Worm (Caenorhabditis elegans): Measurements from ENCODE around the gene sdz-5.
A peak's percentile ranks its signal among the peaks of the same experiment; 100 is the strongest.

sdz-5 gene

DNA sequence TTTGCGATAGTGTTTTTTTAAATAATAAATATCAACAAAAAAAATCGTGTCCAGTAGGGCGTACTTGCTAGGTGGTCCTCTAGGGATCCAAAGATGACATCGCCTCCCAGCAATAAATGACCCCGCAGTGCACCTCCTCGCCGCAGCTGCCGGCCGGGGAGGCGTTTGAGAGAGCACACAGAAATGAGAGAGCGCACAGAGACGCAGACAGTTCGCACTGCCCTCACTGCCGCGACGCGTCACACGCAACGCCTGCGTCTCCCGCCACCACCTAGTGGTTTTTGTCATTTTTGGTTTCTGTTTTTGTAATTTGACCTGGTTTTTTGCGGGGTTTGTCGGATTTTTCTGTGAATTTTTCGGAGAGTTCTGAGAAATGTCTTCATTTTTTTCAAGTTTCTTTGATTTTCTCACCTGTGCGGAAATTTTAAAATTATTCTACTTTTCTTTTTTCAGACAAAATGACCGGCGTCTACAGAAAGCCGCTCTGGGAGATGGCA, 20.6 kb upstream of the sdz-5 start, which contains the start of gene lido-7:
lido-7 (plus strand) TSS at position 447 of the 497 bp plus-strand sequence.
- TF ChIP-seq ama-1 (optimal IDR thresholded peaks at IDR 0.05): no peak
- TF ChIP-seq aly-1 (tag; optimal IDR thresholded peaks at IDR 0.05): no peak

DNA sequence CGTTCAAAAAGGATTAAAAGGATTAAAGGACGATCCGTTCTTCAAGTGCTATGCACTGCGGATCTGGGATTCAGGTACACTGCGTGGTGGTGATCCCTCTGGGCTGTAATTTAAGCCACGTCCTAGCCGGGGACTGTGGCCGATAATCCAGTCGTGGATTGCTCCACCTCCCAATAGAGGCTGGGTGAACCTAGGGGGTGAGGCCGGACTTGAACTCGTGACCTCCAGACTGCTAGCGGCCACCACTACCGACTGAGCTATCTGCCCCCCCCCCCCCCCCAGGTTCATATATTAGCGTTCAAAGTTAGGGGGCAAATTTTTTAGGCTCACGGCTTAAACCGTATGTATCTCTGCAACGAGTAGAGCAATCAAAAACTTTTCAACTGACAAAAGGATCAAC, 19.4 kb upstream of the sdz-5 start:
- peak; percentile 39 for TF ChIP-seq ceh-36 (tag; optimal IDR thresholded peaks at IDR 0.05)

DNA sequence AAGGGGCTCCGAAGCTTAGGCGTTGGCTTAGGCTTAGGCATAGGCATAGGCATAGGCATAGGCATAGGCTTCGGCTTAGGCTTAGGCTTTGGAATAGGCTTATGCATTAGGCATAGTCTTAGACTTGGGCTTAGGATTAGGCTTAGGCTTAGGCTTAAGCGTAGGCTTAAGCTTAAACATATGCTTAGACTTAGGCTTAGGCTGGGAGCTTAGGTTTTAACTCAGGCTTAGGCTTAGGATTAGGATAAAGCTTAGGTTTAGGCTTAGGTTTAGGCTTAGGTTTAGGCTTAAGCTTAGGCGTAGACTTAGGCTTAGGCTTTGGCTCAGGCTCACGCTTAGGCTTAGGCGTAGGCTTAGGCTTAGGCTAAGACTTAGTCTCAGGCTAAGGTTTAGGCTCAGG, 18.4 kb upstream of the sdz-5 start:
- TF ChIP-seq flt-1 (GFP tag; IDR thresholded peaks at IDR 0.05): no peak
- peak; percentile 87 for TF ChIP-seq ceh-36 (tag; optimal IDR thresholded peaks at IDR 0.05)
- no peak for TF ChIP-seq tra-4 (tag; optimal IDR thresholded peaks at IDR 0.05)

DNA sequence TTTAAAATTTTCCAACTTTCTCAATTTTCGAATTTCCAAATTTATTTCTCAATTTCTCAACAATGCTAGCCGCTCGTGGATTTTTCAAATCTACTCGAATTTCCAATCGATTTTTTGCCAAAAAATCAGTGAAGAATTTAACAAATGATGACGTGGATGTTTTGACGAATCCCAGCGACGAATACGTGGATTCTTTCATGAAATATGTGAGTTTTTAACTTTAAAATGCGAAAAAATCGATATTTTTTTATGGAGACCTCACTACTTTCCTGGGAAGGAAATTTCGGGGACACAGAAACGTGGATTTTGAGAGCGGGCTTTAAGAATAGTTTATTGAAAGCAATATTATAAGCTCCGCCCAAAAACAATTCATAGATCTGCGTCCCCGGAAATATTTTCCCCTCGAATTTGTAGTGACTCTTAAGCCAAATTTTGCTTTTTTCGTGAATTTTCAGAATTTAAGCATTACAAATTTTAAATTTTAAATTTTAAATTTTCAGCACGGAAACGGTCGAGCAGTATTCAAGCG, 16.9 kb upstream of the sdz-5 start, which contains the start of gene K08A2.2:
K08A2.2 (plus strand) TSS at position 51 of the 529 bp plus-strand sequence.
- TF ChIP-seq pes-1 (GFP tag; IDR thresholded peaks at IDR 0.05): peak; percentile 62
- no peak for TF ChIP-seq sea-1 (GFP tag; conservative IDR thresholded peaks at IDR 0.05)

DNA sequence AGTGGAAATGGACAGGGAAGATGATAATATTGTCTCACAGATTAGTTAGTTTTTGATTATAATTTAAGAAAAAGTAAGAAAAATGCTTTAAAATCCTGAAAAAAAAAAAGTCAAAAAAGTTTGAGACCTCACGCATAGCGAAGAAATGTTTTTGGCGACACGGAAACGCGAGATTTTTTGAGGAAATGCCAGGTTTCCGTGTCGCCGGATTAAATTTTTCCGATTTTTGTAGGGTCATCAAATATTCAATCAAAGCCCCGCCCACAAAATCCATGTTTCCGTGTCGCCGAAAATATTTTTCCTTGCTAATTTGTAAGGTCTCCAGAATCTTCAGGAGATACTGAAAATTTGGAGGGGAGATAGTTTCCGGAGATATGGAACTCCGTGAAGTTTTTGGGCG, 16.2 kb upstream of the sdz-5 start:
- TF ChIP-seq ama-1 (optimal IDR thresholded peaks at IDR 0.05): no peak
- no peak for TF ChIP-seq aly-1 (tag; optimal IDR thresholded peaks at IDR 0.05)
- no peak for TF ChIP-seq ceh-36 (tag; optimal IDR thresholded peaks at IDR 0.05)
- no peak for TF ChIP-seq ets-7 (tag; optimal IDR thresholded peaks at IDR 0.05)
- no peak for TF ChIP-seq tra-4 (tag; optimal IDR thresholded peaks at IDR 0.05)
- no peak for TF ChIP-seq B0310.2 (tag; optimal IDR thresholded peaks at IDR 0.05)

DNA sequence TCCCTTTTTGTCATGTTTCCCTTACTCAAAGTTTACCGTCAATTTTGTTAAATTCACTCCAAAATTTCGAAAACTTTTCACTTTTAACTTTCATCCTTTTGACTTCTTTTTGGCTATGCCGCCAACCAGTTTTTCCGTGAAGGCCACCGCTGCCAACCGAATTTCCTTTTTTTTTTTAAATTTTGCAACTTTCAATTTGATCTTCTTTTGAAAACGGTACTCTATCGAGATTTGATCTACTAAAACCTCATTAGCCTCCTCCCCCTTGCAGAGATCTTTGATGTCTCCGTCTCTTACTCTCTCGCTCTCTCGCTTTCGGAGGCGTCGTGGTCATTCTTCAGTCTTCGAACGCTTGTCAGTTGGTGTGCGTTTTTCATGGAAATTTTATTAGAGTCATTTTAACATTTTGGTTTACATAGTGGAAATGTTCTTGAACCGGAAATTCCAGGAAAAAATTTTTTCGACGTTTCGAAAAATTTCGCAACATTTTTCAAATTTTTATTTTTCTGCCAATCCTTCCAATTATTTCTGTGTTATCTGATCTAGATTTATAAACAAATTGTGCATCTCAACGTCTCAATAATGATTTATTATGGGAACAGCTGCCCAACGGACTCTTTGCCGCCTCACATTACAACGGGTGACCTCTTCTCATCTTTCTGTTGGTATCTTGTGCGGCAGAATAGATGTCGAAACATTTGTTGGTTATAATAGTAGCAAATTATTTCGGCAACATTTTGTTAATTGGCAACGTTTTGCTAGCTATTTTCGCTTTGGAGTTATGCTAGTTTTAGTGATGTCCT, 13.7 kb upstream of the sdz-5 start:
- no peak for TF ChIP-seq pes-1 (GFP tag; IDR thresholded peaks at IDR 0.05)
- no peak for TF ChIP-seq hnd-1 (tag; optimal IDR thresholded peaks at IDR 0.05)
- TF ChIP-seq ama-1 (optimal IDR thresholded peaks at IDR 0.05): no peak
- TF ChIP-seq sea-1 (GFP tag; conservative IDR thresholded peaks at IDR 0.05): no peak
- TF ChIP-seq tbx-37 (GFP tag; conservative IDR thresholded peaks at IDR 0.05): no peak
- no peak for TF ChIP-seq hmbx-1 (tag; optimal IDR thresholded peaks at IDR 0.05)
- no peak for TF ChIP-seq F13C5.2 (tag; optimal IDR thresholded peaks at IDR 0.05)
- TF ChIP-seq tbx-11 (GFP tag; IDR thresholded peaks at IDR 0.05): no peak
- no peak for TF ChIP-seq hmg-4 (GFP tag; optimal IDR thresholded peaks at IDR 0.05)

DNA sequence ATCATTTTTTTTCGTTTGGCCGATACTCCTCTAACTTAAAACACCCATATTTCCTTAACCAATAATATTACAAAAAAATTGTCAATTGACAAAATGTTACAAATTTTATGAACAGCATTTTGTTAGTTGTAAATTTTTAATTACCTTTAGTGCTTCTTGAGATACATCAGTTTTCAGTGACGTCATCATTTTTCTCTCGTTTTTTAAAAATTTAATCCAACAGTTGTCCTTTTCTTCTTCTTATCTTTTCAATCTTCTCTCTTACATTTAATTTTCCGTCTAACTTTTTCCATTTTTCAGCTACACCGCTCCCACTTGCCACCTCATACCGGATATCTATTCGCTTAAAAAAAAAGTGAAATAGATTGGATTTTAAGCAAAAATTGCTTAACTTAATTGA, 11.8 kb upstream of the sdz-5 start, which contains the start of gene lido-8:
lido-8 (plus strand) TSS at position 301 of the 400 bp plus-strand sequence.
- TF ChIP-seq B0310.2 (tag; optimal IDR thresholded peaks at IDR 0.05): no peak
- TF ChIP-seq ceh-36 (tag; optimal IDR thresholded peaks at IDR 0.05): no peak
- no peak for TF ChIP-seq sea-1 (GFP tag; conservative IDR thresholded peaks at IDR 0.05)
- TF ChIP-seq hmg-4 (GFP tag; optimal IDR thresholded peaks at IDR 0.05): no peak
- no peak for TF ChIP-seq scrt-1 (GFP tag; IDR thresholded peaks at IDR 0.05)
- TF ChIP-seq flt-1 (GFP tag; IDR thresholded peaks at IDR 0.05): no peak
- TF ChIP-seq F13C5.2 (tag; optimal IDR thresholded peaks at IDR 0.05): no peak
- no peak for TF ChIP-seq tbx-11 (GFP tag; IDR thresholded peaks at IDR 0.05)

DNA sequence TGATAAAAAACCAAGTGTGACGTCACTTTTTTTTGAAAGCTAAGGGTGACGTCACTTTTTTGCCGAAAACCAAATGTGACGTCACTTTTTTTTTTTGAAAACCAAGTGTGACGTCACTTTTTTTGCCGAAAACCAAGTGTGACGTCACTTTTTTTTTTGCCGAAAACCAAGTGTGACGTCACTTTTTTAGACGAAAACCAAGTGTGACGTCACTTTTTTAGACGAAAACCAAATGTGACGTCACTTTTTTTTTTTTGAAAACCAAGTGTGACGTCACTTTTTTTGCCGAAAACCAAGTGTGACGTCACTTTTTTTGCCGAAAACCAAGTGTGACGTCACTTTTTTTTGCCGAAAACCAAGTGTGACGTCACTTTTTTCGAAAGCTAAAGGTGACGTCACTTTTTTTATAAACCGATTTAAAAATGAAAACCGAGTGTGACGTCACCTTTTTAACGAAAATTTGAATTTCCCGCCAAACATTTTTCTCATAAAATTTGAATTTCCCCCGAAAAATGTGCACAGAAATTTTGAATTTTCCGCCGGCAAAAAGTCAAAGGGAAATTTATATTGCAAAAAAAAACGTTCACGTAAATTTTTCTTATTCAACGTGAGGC, 10.6 kb upstream of the sdz-5 start:
- no peak for TF ChIP-seq B0310.2 (tag; optimal IDR thresholded peaks at IDR 0.05)
- TF ChIP-seq ama-1 (optimal IDR thresholded peaks at IDR 0.05): no peak
- no peak for TF ChIP-seq hnd-1 (tag; optimal IDR thresholded peaks at IDR 0.05)
- no peak for TF ChIP-seq scrt-1 (GFP tag; IDR thresholded peaks at IDR 0.05)
- TF ChIP-seq hmbx-1 (tag; optimal IDR thresholded peaks at IDR 0.05): no peak
- no peak for TF ChIP-seq tbx-37 (GFP tag; conservative IDR thresholded peaks at IDR 0.05)
- no peak for TF ChIP-seq ets-7 (tag; optimal IDR thresholded peaks at IDR 0.05)
- TF ChIP-seq F13C5.2 (tag; optimal IDR thresholded peaks at IDR 0.05): no peak
- no peak for TF ChIP-seq aly-1 (tag; optimal IDR thresholded peaks at IDR 0.05)
- no peak for TF ChIP-seq tra-4 (tag; optimal IDR thresholded peaks at IDR 0.05)
- no peak for TF ChIP-seq ceh-36 (tag; optimal IDR thresholded peaks at IDR 0.05)
- TF ChIP-seq tbx-11 (GFP tag; IDR thresholded peaks at IDR 0.05): no peak
- no peak for TF ChIP-seq pes-1 (GFP tag; IDR thresholded peaks at IDR 0.05)
- TF ChIP-seq ceh-13 (GFP tag; optimal IDR thresholded peaks at IDR 0.05): no peak
- TF ChIP-seq sea-1 (GFP tag; conservative IDR thresholded peaks at IDR 0.05): no peak
- TF ChIP-seq hmg-4 (GFP tag; optimal IDR thresholded peaks at IDR 0.05): no peak
- TF ChIP-seq flt-1 (GFP tag; IDR thresholded peaks at IDR 0.05): no peak

Data from whole organism, early embryonic.